Fruit fly (Drosophila melanogaster): Measurements from ENCODE around the gene CG4872.

CG4872 gene

DNA sequence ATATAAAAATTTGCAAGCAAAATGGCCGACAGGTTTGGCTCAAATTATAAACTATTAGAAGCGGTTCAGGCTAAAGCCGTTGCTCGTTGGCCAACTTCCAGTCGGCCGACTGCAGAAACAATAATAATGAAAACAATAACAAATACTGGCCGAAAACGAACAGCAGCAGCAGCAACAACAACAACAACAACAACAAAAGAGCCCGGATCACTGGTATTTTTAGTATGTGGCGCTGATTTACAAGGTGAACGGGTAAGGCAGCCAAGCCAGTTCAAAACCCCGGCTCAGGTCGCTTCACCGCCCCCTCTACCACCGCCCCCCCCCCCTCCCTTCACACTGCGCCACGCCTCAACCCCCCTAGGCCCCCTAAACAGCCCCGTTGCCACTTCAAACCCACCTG, 19.1 kb downstream of the CG4872 start (continued):
- no peak for TF ChIP-seq CG2712 (tag; optimal IDR thresholded peaks at IDR 0.05)
- TF ChIP-seq CG16815 (GFP tag; optimal IDR thresholded peaks at IDR 0.05) = no peak
- TF ChIP-seq CG8924 (tag; optimal IDR thresholded peaks at IDR 0.05) = no peak
- TF ChIP-seq CG5245 (GFP tag; optimal IDR thresholded peaks at IDR 0.05) = no peak
- TF ChIP-seq Fer3 (tag; optimal IDR thresholded peaks at IDR 0.05) = no peak

DNA sequence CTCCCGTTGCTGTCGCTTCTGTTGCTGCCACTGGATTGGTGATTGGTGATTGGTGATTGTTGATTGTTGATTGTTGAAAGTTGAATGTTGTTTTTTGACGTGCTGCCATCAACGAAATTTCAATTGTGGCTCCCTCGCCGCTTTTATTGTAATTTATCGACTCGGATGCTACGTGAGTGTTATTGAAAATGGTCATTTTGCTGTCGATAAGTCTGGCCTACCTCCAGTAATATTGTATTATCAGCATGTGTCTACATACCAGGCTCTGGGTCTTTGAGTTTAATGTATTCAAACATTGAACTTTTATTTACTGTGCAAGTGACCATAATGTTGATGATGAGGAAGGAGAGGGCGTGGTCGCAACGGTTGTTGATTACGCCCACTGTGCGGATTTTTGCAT, 21.3 kb downstream of the CG4872 start:
- TF ChIP-seq Ets65A (GFP tag) (peak; percentile 65), pzg (GFP tag; optimal IDR thresholded peaks at IDR 0.05) (no peak)

DNA sequence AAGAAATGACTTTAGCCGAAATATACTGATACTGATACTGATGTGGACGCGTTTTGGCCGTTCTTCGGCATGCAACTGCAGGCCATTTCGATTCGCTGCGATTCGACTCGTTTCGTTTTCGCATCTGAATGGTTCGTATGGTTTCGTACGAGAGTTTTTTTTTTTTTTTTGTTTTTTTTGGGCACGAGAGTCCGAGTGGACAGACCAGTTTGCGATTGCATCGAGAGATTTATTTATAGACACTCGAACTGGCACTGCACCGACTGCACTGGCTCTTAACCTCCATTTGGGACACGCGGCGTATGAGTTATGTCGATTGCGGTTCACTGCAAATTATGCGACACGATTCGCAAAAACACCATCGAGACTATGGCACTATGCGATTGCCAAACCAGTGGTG, 24.9 kb downstream of the CG4872 start:
- TF ChIP-seq nom (GFP tag; optimal IDR thresholded peaks at IDR 0.05) = peak; percentile 70
- no peak for TF ChIP-seq CG10209 (GFP tag; optimal IDR thresholded peaks at IDR 0.05)
- no peak for TF ChIP-seq CG13123 (GFP tag; optimal IDR thresholded peaks at IDR 0.05)
- TF ChIP-seq pnt (GFP tag; optimal IDR thresholded peaks at IDR 0.05) = no peak
- no peak for TF ChIP-seq CG16863 (GFP tag; optimal IDR thresholded peaks at IDR 0.05)
- TF ChIP-seq amos (GFP tag; IDR thresholded peaks at IDR 0.05; ENCODE audit: partially characterized antibody) = no peak
- no peak for TF ChIP-seq mld (GFP tag; IDR thresholded peaks at IDR 0.05; ENCODE audit: partially characterized antibody)
- TF ChIP-seq CG43689 (GFP tag; IDR thresholded peaks at IDR 0.05) = no peak
- TF ChIP-seq CG9932 (GFP tag; IDR thresholded peaks at IDR 0.05) = no peak
- no peak for TF ChIP-seq CG7786 (GFP tag; optimal IDR thresholded peaks at IDR 0.05)
- TF ChIP-seq pb (GFP tag; optimal IDR thresholded peaks at IDR 0.05) = no peak
- no peak for TF ChIP-seq gsb (GFP tag; IDR thresholded peaks at IDR 0.05)
- TF ChIP-seq Drgx (GFP tag; IDR thresholded peaks at IDR 0.05) = peak; percentile 46; the same call in 1 of the 2 replicates
- TF ChIP-seq Deaf1 (tag; optimal IDR thresholded peaks at IDR 0.05) = peak; percentile 19
- peak; percentile 23 for TF ChIP-seq sens (GFP tag)
- no peak for TF ChIP-seq CG2199 (GFP tag; IDR thresholded peaks at IDR 0.05)
- TF ChIP-seq CG8388 (GFP tag; optimal IDR thresholded peaks at IDR 0.05) = no peak
- TF ChIP-seq Mad (GFP tag; optimal IDR thresholded peaks at IDR 0.05) = no peak
- TF ChIP-seq CG2889 (GFP tag; IDR thresholded peaks at IDR 0.05) = no peak
- TF ChIP-seq Dfd (GFP tag; optimal IDR thresholded peaks at IDR 0.05) = no peak
- no peak for TF ChIP-seq Hr51 (GFP tag; optimal IDR thresholded peaks at IDR 0.05)

DNA sequence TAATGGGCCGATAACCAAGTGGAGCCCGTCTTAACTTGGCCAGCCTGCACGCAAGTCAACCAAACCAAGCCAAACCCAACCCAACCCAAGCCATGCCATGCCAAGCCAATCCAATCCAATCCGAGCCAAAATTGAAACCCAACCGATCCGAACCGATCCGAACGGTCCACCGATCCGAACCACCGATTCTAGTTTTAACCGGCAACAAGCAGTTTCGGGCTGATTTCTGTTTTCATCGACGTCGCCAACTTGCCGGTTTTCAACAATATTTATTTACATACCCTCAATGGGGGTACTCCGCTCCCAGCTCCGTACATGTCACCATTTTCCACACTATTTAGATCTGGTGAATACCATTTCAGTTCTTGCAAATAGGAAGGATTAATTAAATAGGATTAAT, 25.9 kb downstream of the CG4872 start:
- TF ChIP-seq chinmo (GFP tag; IDR thresholded peaks at IDR 0.05; ENCODE audit: partially characterized antibody) (peak; percentile 44; the same call in 1 of the 4 replicates), CG13894 (tag; optimal IDR thresholded peaks at IDR 0.05) (peak; percentile 97), Med (GFP tag) (peak; percentile 23), Dbx (GFP tag; IDR thresholded peaks at IDR 0.05) (0 out of 3 replicates have a peak, but pooled peaks have one; percentile 18), Abd-B (GFP tag; optimal IDR thresholded peaks at IDR 0.05) (no peak), CG12769 (tag; optimal IDR thresholded peaks at IDR 0.05) (peak; percentile 34), CG11456 (GFP tag; IDR thresholded peaks at IDR 0.05) (no peak), gem (tag; optimal IDR thresholded peaks at IDR 0.05) (peak; percentile 86), CG2199 (GFP tag; IDR thresholded peaks at IDR 0.05) (peak; percentile 66; the same call in 1 of the 3 replicates), Deaf1 (tag; optimal IDR thresholded peaks at IDR 0.05) (peak; percentile 75)
